Fruit fly (Drosophila melanogaster): ENCODE data around the gene CG12003.

Gene CG12003

dm6 chr3L:1579169-1579853, 14.1 kb downstream of the CG12003 start (continued):
- TF ChIP-seq maf-S (GFP tag; optimal IDR thresholded peaks at IDR 0.05) = peak; percentile 46
- TF ChIP-seq z (GFP tag; IDR thresholded peaks at IDR 0.05) = peak; percentile 76
- TF ChIP-seq Nf-YC (tag; optimal IDR thresholded peaks at IDR 0.05) = no peak
- no peak for TF ChIP-seq CG11560 (tag; IDR thresholded peaks at IDR 0.05)
- peak; percentile 57; the same call in 1 of the 2 replicates for TF ChIP-seq Nf-YA (GFP tag; IDR thresholded peaks at IDR 0.05)
- peak; percentile 60 for TF ChIP-seq CG17385 (GFP tag; optimal IDR thresholded peaks at IDR 0.05)
- peak in 1 of 2 experiments; percentile 47 for TF ChIP-seq insv (GFP tag; optimal IDR thresholded peaks at IDR 0.05)
- no peak for TF ChIP-seq toy (GFP tag; IDR thresholded peaks at IDR 0.05)
- no peak for TF ChIP-seq gro (GFP tag; optimal IDR thresholded peaks at IDR 0.05)
- peak; percentile 72 for TF ChIP-seq CG7556 (GFP tag; optimal IDR thresholded peaks at IDR 0.05)
- peak; percentile 79 for TF ChIP-seq CG12219 (GFP tag; optimal IDR thresholded peaks at IDR 0.05)
- no peak for TF ChIP-seq CG5245 (GFP tag; optimal IDR thresholded peaks at IDR 0.05)
- TF ChIP-seq Awh (GFP tag; IDR thresholded peaks at IDR 0.05) = peak; percentile 63; the same call in 1 of the 2 replicates
- TF ChIP-seq NfI (GFP tag; optimal IDR thresholded peaks at IDR 0.05) = peak; percentile 47
- TF ChIP-seq wek (GFP tag; optimal IDR thresholded peaks at IDR 0.05) = peak; percentile 76
- TF ChIP-seq CG12659 (GFP tag; optimal IDR thresholded peaks at IDR 0.05) = peak; percentile 44
- peak; percentile 54 for TF ChIP-seq CG11723 (GFP tag; optimal IDR thresholded peaks at IDR 0.05)
- TF ChIP-seq Mad (GFP tag; optimal IDR thresholded peaks at IDR 0.05) = no peak
- TF ChIP-seq CG17568 (GFP tag; optimal IDR thresholded peaks at IDR 0.05) = peak; percentile 73
- 0 out of 4 replicates have a peak, but pooled peaks have one; percentile 26 for TF ChIP-seq chinmo (GFP tag; IDR thresholded peaks at IDR 0.05; ENCODE audit: partially characterized antibody)
- TF ChIP-seq Deaf1 (tag; optimal IDR thresholded peaks at IDR 0.05) = no peak
- no peak for TF ChIP-seq Trl (optimal IDR thresholded peaks at IDR 0.05)
- TF ChIP-seq Trl (GFP tag; optimal IDR thresholded peaks at IDR 0.05) = peak; percentile 69
- TF ChIP-seq CG9437 (GFP tag; optimal IDR thresholded peaks at IDR 0.05) = peak; percentile 6
- no peak for TF ChIP-seq D (optimal IDR thresholded peaks at IDR 0.05)
- peak; percentile 84 for TF ChIP-seq D (GFP tag; optimal IDR thresholded peaks at IDR 0.05)
- peak; percentile 8 for TF ChIP-seq en (GFP tag; optimal IDR thresholded peaks at IDR 0.05)
- TF ChIP-seq chn (GFP tag; optimal IDR thresholded peaks at IDR 0.05) = peak; percentile 50
- TF ChIP-seq CG42726 (GFP tag; IDR thresholded peaks at IDR 0.05; ENCODE audit: partially characterized antibody) = no peak
- TF ChIP-seq mirr (GFP tag; optimal IDR thresholded peaks at IDR 0.05) = peak; percentile 63
- peak in 1 of 2 experiments; percentile 87 for TF ChIP-seq tll (GFP tag; optimal IDR thresholded peaks at IDR 0.05)
- no peak for TF ChIP-seq Dfd (GFP tag; optimal IDR thresholded peaks at IDR 0.05)
- TF ChIP-seq ssp (GFP tag; IDR thresholded peaks at IDR 0.05) = 0 out of 2 replicates have a peak, but pooled peaks have one; percentile 29
- 0 out of 3 replicates have a peak, but pooled peaks have one; percentile 49 for TF ChIP-seq so (GFP tag; IDR thresholded peaks at IDR 0.05)
- peak; percentile 71 for TF ChIP-seq CG10979 (tag; optimal IDR thresholded peaks at IDR 0.05)
- peak; percentile 25 for TF ChIP-seq cwo (GFP tag; optimal IDR thresholded peaks at IDR 0.05)
- TF ChIP-seq CG1832 (GFP tag; optimal IDR thresholded peaks at IDR 0.05) = no peak
- peak; percentile 67 for TF ChIP-seq Side (GFP tag; optimal IDR thresholded peaks at IDR 0.05)
- no peak for TF ChIP-seq ab (GFP tag; optimal IDR thresholded peaks at IDR 0.05)
- TF ChIP-seq ATbp (GFP tag; optimal IDR thresholded peaks at IDR 0.05) = peak; percentile 93
- peak; percentile 73 for TF ChIP-seq Camta (GFP tag; optimal IDR thresholded peaks at IDR 0.05)
- peak; percentile 97 for TF ChIP-seq kni (GFP tag; optimal IDR thresholded peaks at IDR 0.05)
- no peak for TF ChIP-seq bowl (GFP tag; IDR thresholded peaks at IDR 0.05)
- peak; percentile 60 for TF ChIP-seq CG14965 (GFP tag; optimal IDR thresholded peaks at IDR 0.05; ENCODE audit: borderline replicate concordance)
- peak; percentile 59 for TF ChIP-seq CG4854 (GFP tag; optimal IDR thresholded peaks at IDR 0.05)
- peak; percentile 82 for TF ChIP-seq CG12071 (GFP tag; optimal IDR thresholded peaks at IDR 0.05)
- TF ChIP-seq CG5953 (GFP tag; IDR thresholded peaks at IDR 0.05) = no peak; the same call in none of the 2 replicates
- TF ChIP-seq CG3281 (GFP tag; optimal IDR thresholded peaks at IDR 0.05) = peak; percentile 52
- peak; percentile 68 for TF ChIP-seq salm (tag; optimal IDR thresholded peaks at IDR 0.05)

All from whole organism, embryonic.